Worm (Caenorhabditis elegans): ENCODE results near the gene cal-4.

ce11 chrIV:10524095-10524829, 3.1 kb downstream of the cal-4 start, which contains the start of gene C02F4.5:
- no peak for TF ChIP-seq mdl-1 (tag; optimal IDR thresholded peaks at IDR 0.05)
- TF ChIP-seq ceh-82 (tag; optimal IDR thresholded peaks at IDR 0.05): peak in 1 of 3 experiments; percentile 24
- no peak for TF ChIP-seq fkh-4 (tag; optimal IDR thresholded peaks at IDR 0.05; ENCODE audit: borderline replicate concordance)
- no peak for TF ChIP-seq jun-1 (tag; optimal IDR thresholded peaks at IDR 0.05)
- TF ChIP-seq unc-62 (GFP tag; optimal IDR thresholded peaks at IDR 0.05): no peak
- TF ChIP-seq ceh-88 (GFP tag; IDR thresholded peaks at IDR 0.05): no peak
- no peak for TF ChIP-seq nhr-28 (tag; optimal IDR thresholded peaks at IDR 0.05)
- TF ChIP-seq nhr-77 (tag; optimal IDR thresholded peaks at IDR 0.05): no peak
- TF ChIP-seq lsy-2 (tag; optimal IDR thresholded peaks at IDR 0.05): no peak
